Worm (Caenorhabditis elegans) whole organism, L4 larva: ENCODE results near the gene lsm-3.

Source experiments
- D1046.2 ChIP-seq: fragments of 200-800 bp; sonication (Bioruptor generic); IDR thresholded peaks from 2 replicates; pipeline ENCODE4 v1.3.6; 2022; ENCODE audit warnings: missing genetic modification characterization, missing compliant biosample characterization
- F10B5.3 ChIP-seq: sonication (generic microtip); optimal IDR thresholded peaks from 2 replicates; lab custom pipeline; 2016; ENCODE audit warnings: mild to moderate bottlenecking, missing genetic modification characterization, missing compliant biosample characterization
- F49E8.2 ChIP-seq: sonication (generic microtip); optimal IDR thresholded peaks from 2 replicates; lab custom pipeline; 2016; ENCODE audit warnings: missing compliant biosample characterization, mild to moderate bottlenecking, missing genetic modification characterization, borderline replicate concordance
- T20F7.1 ChIP-seq: fragments of 200-800 bp; sonication (Bioruptor generic); optimal IDR thresholded peaks from 2 replicates; lab custom pipeline; 2018; ENCODE audit warnings: mild to moderate bottlenecking, missing genetic modification characterization, missing compliant biosample characterization
- T26A8.4 ChIP-seq: fragments of 200-800 bp; sonication (Bioruptor generic); IDR thresholded peaks from 2 replicates; pipeline ENCODE4 v1.3.6; 2022; ENCODE audit warnings: missing genetic modification characterization, missing compliant biosample characterization
- Y105C5A.15 ChIP-seq: fragments of 200-800 bp; sonication (Bioruptor generic); IDR thresholded peaks from 2 replicates; pipeline ENCODE4 v1.3.6; 2022; ENCODE audit warnings: missing genetic modification characterization, missing compliant biosample characterization
- Y48G9A.11 ChIP-seq: fragments of 200-800 bp; sonication (Bioruptor generic); IDR thresholded peaks from 2 replicates; pipeline ENCODE4 v1.3.6; 2022; ENCODE audit warnings: missing genetic modification reagents, missing genetic modification characterization, missing compliant biosample characterization
- ZK546.5 ChIP-seq, 2 experiments: sonication (generic microtip); optimal IDR thresholded peaks; 2 replicates each; lab custom pipeline; 2017; ENCODE audit warnings: missing biosample characterization in 2 of 2, missing genetic modification characterization in 2 of 2
- aly-2 ChIP-seq: sonication (generic microtip); optimal IDR thresholded peaks from 2 replicates; lab custom pipeline; 2018; ENCODE audit warnings: missing biosample characterization, missing genetic modification characterization
- ama-1 ChIP-seq: fragments of 150-350 bp; optimal IDR thresholded peaks from 2 replicates; lab custom pipeline; 2014; ENCODE audit warnings: inconsistent platforms, mixed read lengths
- attf-4 ChIP-seq: sonication (generic microtip); optimal IDR thresholded peaks from 3 replicates; lab custom pipeline; 2017; ENCODE audit warnings: missing biosample characterization, missing genetic modification characterization
- ceh-32 ChIP-seq: sonication (generic microtip); optimal IDR thresholded peaks from 2 replicates; lab custom pipeline; 2016; ENCODE audit warnings: mild to moderate bottlenecking, missing genetic modification characterization, missing compliant biosample characterization; ENCODE audit not compliant: poor library complexity
- ces-1 ChIP-seq: fragments of 150-350 bp; sonication (generic microtip); optimal IDR thresholded peaks from 4 replicates; lab custom pipeline; 2014; ENCODE audit warnings: missing biosample characterization, missing genetic modification reagents, missing genetic modification characterization
- cey-2 ChIP-seq: sonication (generic microtip); optimal IDR thresholded peaks from 3 replicates; lab custom pipeline; 2017; ENCODE audit warnings: missing genetic modification characterization, mild to moderate bottlenecking, missing compliant biosample characterization, antibody characterized with exemption, borderline replicate concordance; ENCODE audit not compliant: insufficient read depth
- ctbp-1 ChIP-seq: fragments of 200-800 bp; sonication (Bioruptor generic); IDR thresholded peaks from 2 replicates; pipeline ENCODE4 v1.3.6; 2022; ENCODE audit warnings: missing genetic modification reagents, missing genetic modification characterization, missing compliant biosample characterization
- daf-12 ChIP-seq: fragments of 150-350 bp; optimal IDR thresholded peaks from 2 replicates; lab custom pipeline; 2014; ENCODE audit warnings: missing biosample characterization, missing genetic modification reagents, missing genetic modification characterization
- daf-8 ChIP-seq: fragments of 200-800 bp; sonication (Bioruptor generic); IDR thresholded peaks from 2 replicates; pipeline ENCODE4 v1.3.6; 2022; ENCODE audit warnings: missing genetic modification characterization, missing compliant biosample characterization
- dmd-8 ChIP-seq: fragments of 200-800 bp; sonication (Bioruptor generic); IDR thresholded peaks from 2 replicates; pipeline ENCODE4 v1.3.6; 2022; ENCODE audit warnings: missing genetic modification characterization, missing compliant biosample characterization
- duxl-1 ChIP-seq: sonication (generic microtip); optimal IDR thresholded peaks from 2 replicates; lab custom pipeline; 2016; ENCODE audit warnings: mild to moderate bottlenecking, missing genetic modification characterization, moderate library complexity, missing compliant biosample characterization; ENCODE audit not compliant: poor library complexity
- dve-1 ChIP-seq: sonication (generic microtip); optimal IDR thresholded peaks from 2 replicates; lab custom pipeline; 2017; ENCODE audit warnings: antibody characterized with exemption, mild to moderate bottlenecking, missing genetic modification characterization, missing compliant biosample characterization; ENCODE audit not compliant: insufficient read depth
- egl-43 ChIP-seq: fragments of 200-800 bp; sonication (Bioruptor generic); IDR thresholded peaks from 2 replicates; pipeline ENCODE4 v1.3.6; 2022; ENCODE audit warnings: missing genetic modification reagents, missing genetic modification characterization, missing compliant biosample characterization
- fkh-10 ChIP-seq: fragments of 150-350 bp; optimal IDR thresholded peaks from 2 replicates; lab custom pipeline; 2014; ENCODE audit warnings: missing biosample characterization, missing genetic modification reagents, missing genetic modification characterization
- hlh-30 ChIP-seq: sonication (generic microtip); optimal IDR thresholded peaks from 2 replicates; lab custom pipeline; 2017; ENCODE audit warnings: antibody characterized with exemption, mild to moderate bottlenecking, missing genetic modification characterization, missing compliant biosample characterization; ENCODE audit not compliant: insufficient read depth
- hmg-1.1 ChIP-seq: fragments of 200-800 bp; sonication (Bioruptor generic); IDR thresholded peaks from 2 replicates; pipeline ENCODE4 v1.3.6; 2022; ENCODE audit warnings: missing genetic modification reagents, missing genetic modification characterization, missing compliant biosample characterization
- lin-13 ChIP-seq: fragments of 150-350 bp; optimal IDR thresholded peaks from 2 replicates; lab custom pipeline; 2014; ENCODE audit warnings: missing biosample characterization, missing genetic modification reagents, missing genetic modification characterization
- lin-29 ChIP-seq: fragments of 200-800 bp; sonication (Bioruptor generic); IDR thresholded peaks from 2 replicates; pipeline ENCODE4 v1.3.6; 2022; ENCODE audit warnings: missing genetic modification reagents, missing genetic modification characterization, missing compliant biosample characterization
- lin-39 ChIP-seq: fragments of 150-350 bp; optimal IDR thresholded peaks from 2 replicates; lab custom pipeline; 2014; ENCODE audit warnings: missing biosample characterization, missing genetic modification reagents, missing genetic modification characterization
- lir-3 ChIP-seq: sonication (generic microtip); optimal IDR thresholded peaks from 2 replicates; lab custom pipeline; 2016; ENCODE audit warnings: mild to moderate bottlenecking, missing genetic modification characterization, missing compliant biosample characterization
- lsy-2 ChIP-seq, 2 experiments: fragments of 150-350 bp in 1 of 2; sonication (generic microtip) in 1 of 2; optimal IDR thresholded peaks; 2 replicates each; lab custom pipeline; 2014 to 2017; ENCODE audit warnings: missing biosample characterization in 2 of 2, missing genetic modification characterization in 2 of 2
- madf-5 ChIP-seq, 2 experiments: fragments of 200-800 bp; sonication (Bioruptor generic); IDR thresholded peaks; 2 replicates each; pipeline ENCODE4 v1.3.6; 2022; ENCODE audit warnings: missing compliant biosample characterization in 2 of 2, missing genetic modification characterization in 2 of 2
- madf-9 ChIP-seq: fragments of 200-800 bp; sonication (Bioruptor generic); conservative IDR thresholded peaks from 2 replicates; pipeline ENCODE4 v1.3.6; 2022; ENCODE audit warnings: missing genetic modification reagents, missing genetic modification characterization, missing compliant biosample characterization
- mdt-29 ChIP-seq: fragments of 200-800 bp; sonication (Bioruptor generic); IDR thresholded peaks from 2 replicates; pipeline ENCODE4 v1.3.6; 2022; ENCODE audit warnings: missing genetic modification reagents, missing genetic modification characterization, missing compliant biosample characterization
- mes-2 ChIP-seq: sonication (generic microtip); optimal IDR thresholded peaks from 2 replicates; lab custom pipeline; 2016; ENCODE audit warnings: missing genotype, mild to moderate bottlenecking, missing genetic modification characterization, missing compliant biosample characterization; ENCODE audit not compliant: poor library complexity, severe bottlenecking
- nhr-102 ChIP-seq: sonication (generic microtip); optimal IDR thresholded peaks from 2 replicates; lab custom pipeline; 2016; ENCODE audit warnings: mild to moderate bottlenecking, missing genetic modification characterization, moderate library complexity, missing compliant biosample characterization
- nhr-11 ChIP-seq: fragments of 150-350 bp; optimal IDR thresholded peaks from 2 replicates; lab custom pipeline; 2014; ENCODE audit warnings: missing biosample characterization, missing genetic modification characterization
- nhr-25 ChIP-seq: sonication (generic microtip); optimal IDR thresholded peaks from 2 replicates; lab custom pipeline; 2017; ENCODE audit warnings: missing genetic modification characterization, mild to moderate bottlenecking, missing compliant biosample characterization, antibody characterized with exemption, moderate library complexity, borderline replicate concordance; ENCODE audit not compliant: insufficient read depth
- nhr-42 ChIP-seq: fragments of 200-800 bp; sonication (Bioruptor generic); IDR thresholded peaks from 2 replicates; pipeline ENCODE4 v1.3.6; 2022; ENCODE audit warnings: missing genetic modification characterization, missing compliant biosample characterization
- nhr-6 ChIP-seq: fragments of 150-350 bp; optimal IDR thresholded peaks from 2 replicates; lab custom pipeline; 2014; ENCODE audit warnings: missing biosample characterization, missing genetic modification characterization
- nhr-77 ChIP-seq: fragments of 150-350 bp; optimal IDR thresholded peaks from 2 replicates; lab custom pipeline; 2014; ENCODE audit warnings: missing biosample characterization, missing genetic modification characterization
- pqm-1 ChIP-seq: sonication (generic microtip); optimal IDR thresholded peaks from 2 replicates; lab custom pipeline; 2017; ENCODE audit warnings: missing biosample characterization, missing genetic modification characterization
- saeg-2 ChIP-seq: fragments of 200-800 bp; sonication (Bioruptor generic); IDR thresholded peaks from 2 replicates; pipeline ENCODE4 v1.3.6; 2022; ENCODE audit warnings: missing genetic modification reagents, missing genetic modification characterization, missing compliant biosample characterization
- sdz-12 ChIP-seq: fragments of 200-800 bp; sonication (Bioruptor generic); optimal IDR thresholded peaks from 2 replicates; lab custom pipeline; 2018; ENCODE audit warnings: mild to moderate bottlenecking, missing genetic modification characterization, missing compliant biosample characterization
- snpc-4 ChIP-seq: fragments of 150-350 bp; optimal IDR thresholded peaks from 2 replicates; lab custom pipeline; 2014; ENCODE audit warnings: missing biosample characterization, missing genetic modification characterization
- spr-1 ChIP-seq: sonication (generic microtip); optimal IDR thresholded peaks from 2 replicates; lab custom pipeline; 2016; ENCODE audit warnings: mild to moderate bottlenecking, missing genetic modification characterization, missing compliant biosample characterization
- tag-97 ChIP-seq: fragments of 200-800 bp; sonication (Bioruptor generic); IDR thresholded peaks from 2 replicates; pipeline ENCODE4 v1.3.6; 2022; ENCODE audit warnings: missing genetic modification characterization, missing compliant biosample characterization
- unc-39 ChIP-seq: sonication (generic microtip); optimal IDR thresholded peaks from 2 replicates; lab custom pipeline; 2017; ENCODE audit warnings: missing biosample characterization, missing genetic modification characterization
- vab-7 ChIP-seq: fragments of 200-800 bp; sonication (Bioruptor generic); IDR thresholded peaks from 2 replicates; pipeline ENCODE4 v1.3.6; 2022; ENCODE audit warnings: missing genetic modification reagents, missing genetic modification characterization, missing compliant biosample characterization
- zag-1 ChIP-seq: fragments of 150-350 bp; optimal IDR thresholded peaks from 2 replicates; lab custom pipeline; 2014; ENCODE audit warnings: missing biosample characterization, missing genetic modification characterization
- zip-11 ChIP-seq: fragments of 200-800 bp; sonication (Bioruptor generic); IDR thresholded peaks from 2 replicates; pipeline ENCODE4 v1.3.6; 2022; ENCODE audit warnings: missing genetic modification characterization, missing compliant biosample characterization
- zip-2 ChIP-seq: fragments of 150-350 bp; optimal IDR thresholded peaks from 2 replicates; lab custom pipeline; 2014; ENCODE audit warnings: missing biosample characterization, missing genetic modification characterization
- ztf-7 ChIP-seq: fragments of 150-350 bp; optimal IDR thresholded peaks from 2 replicates; lab custom pipeline; 2014; ENCODE audit warnings: missing biosample characterization, missing genetic modification characterization

The lsm-3 gene

DNA sequence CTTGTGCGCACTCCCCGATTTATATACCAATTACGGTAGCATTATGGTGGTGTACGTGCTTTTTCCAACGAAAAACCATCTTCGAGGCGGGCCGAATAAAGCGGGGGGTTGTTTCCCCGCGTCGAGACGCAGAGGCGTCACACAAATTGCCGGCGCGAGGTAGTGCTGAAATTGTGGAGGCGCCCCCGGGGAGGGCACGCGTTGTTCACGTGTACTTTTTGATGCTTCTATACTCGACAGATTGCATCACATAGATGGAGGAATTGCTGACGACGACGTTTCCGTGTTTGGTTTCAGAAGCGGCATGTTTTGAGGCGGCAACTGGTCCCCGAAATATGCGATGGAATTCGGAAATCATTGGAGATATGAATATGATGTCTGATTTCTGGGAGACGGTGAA lies 8.3 kb downstream of the lsm-3 start (continued):
- TF ChIP-seq nhr-11, result peak; percentile 84
- peak; percentile 67 for TF ChIP-seq T26A8.4 (GFP tag; lab: Robert Waterston, UW)
- no peak for TF ChIP-seq aly-2 (tag; lab: Kevin White, UChicago)
- TF ChIP-seq nhr-6 (tag; lab: Kevin White, UChicago), result peak; percentile 82
- TF ChIP-seq sdz-12, result no peak
- no peak for TF ChIP-seq ceh-32 (tag; lab: Kevin White, UChicago)
- no peak for TF ChIP-seq lir-3 (tag; lab: Kevin White, UChicago)
- TF ChIP-seq ces-1 (GFP tag; lab: Kevin White, UChicago), result no peak
- no peak for TF ChIP-seq Y105C5A.15
- TF ChIP-seq lin-29 (GFP tag; lab: Robert Waterston, UW), result peak; percentile 16; the same call in 1 of the 2 replicates
- TF ChIP-seq lin-13, result peak; percentile 75
- TF ChIP-seq nhr-42 (GFP tag; lab: Robert Waterston, UW), result peak; percentile 56; the same call in 1 of the 2 replicates
- no peak for TF ChIP-seq attf-4 (tag; lab: Kevin White, UChicago)
- TF ChIP-seq duxl-1 (tag; lab: Kevin White, UChicago), result no peak
- peak; percentile 55 for TF ChIP-seq spr-1 (tag; lab: Kevin White, UChicago)
- no peak for TF ChIP-seq cey-2 (tag; lab: Kevin White, UChicago)
- no peak for TF ChIP-seq snpc-4 (tag; lab: Kevin White, UChicago)
- TF ChIP-seq vab-7 (GFP tag; lab: Robert Waterston, UW), result 0 out of 2 replicates have a peak, but pooled peaks have one; percentile 36
- TF ChIP-seq mes-2 (tag; lab: Kevin White, UChicago), result peak; percentile 66
- TF ChIP-seq daf-12 (tag; lab: Kevin White, UChicago), result no peak
- TF ChIP-seq tag-97 (GFP tag; lab: Robert Waterston, UW), result no peak
- TF ChIP-seq zip-2, result no peak
- no peak for TF ChIP-seq ama-1 (lab: Kevin White, UChicago)
- peak; percentile 90 for TF ChIP-seq ctbp-1 (GFP tag; lab: Robert Waterston, UW)
- no peak for TF ChIP-seq F49E8.2
- TF ChIP-seq dmd-8 (GFP tag; lab: Robert Waterston, UW), result 0 out of 2 replicates have a peak, but pooled peaks have one; percentile 50
- peak; percentile 93 for TF ChIP-seq ztf-7 (tag; lab: Kevin White, UChicago)
- no peak for TF ChIP-seq T20F7.1 (GFP tag; lab: Kevin White, UChicago)
- no peak for TF ChIP-seq pqm-1 (tag; lab: Kevin White, UChicago)
- peak; percentile 63 to 85 for TF ChIP-seq lsy-2 (tag; optimal IDR thresholded peaks at IDR 0.05; lab: Kevin White, UChicago)
- peak; percentile 85 for TF ChIP-seq madf-9 (GFP tag; lab: Robert Waterston, UW)
- no peak for TF ChIP-seq unc-39 (tag; lab: Kevin White, UChicago)
- peak; percentile 95 for TF ChIP-seq hlh-30 (tag; lab: Kevin White, UChicago)
- no peak for TF ChIP-seq ZK546.5 (tag; optimal IDR thresholded peaks at IDR 0.05; lab: Kevin White, UChicago)
- TF ChIP-seq nhr-25 (tag; lab: Kevin White, UChicago), result peak; percentile 74
- peak; percentile 89 for TF ChIP-seq fkh-10 (GFP tag; lab: Kevin White, UChicago)
- no peak for TF ChIP-seq F10B5.3 (tag; lab: Kevin White, UChicago)
- TF ChIP-seq nhr-77 (tag; lab: Kevin White, UChicago), result peak; percentile 70
- TF ChIP-seq dve-1 (tag; lab: Kevin White, UChicago), result peak; percentile 95
- TF ChIP-seq hmg-1.1 (GFP tag; lab: Robert Waterston, UW), result peak; percentile 90
- TF ChIP-seq zip-11 (GFP tag; lab: Robert Waterston, UW), result no peak
- TF ChIP-seq egl-43 (GFP tag; lab: Robert Waterston, UW), result peak; percentile 72
- 0 out of 2 replicates have a peak, but pooled peaks have one; percentile 4 for TF ChIP-seq D1046.2 (GFP tag; lab: Robert Waterston, UW)
- 0 out of 4 replicates have a peak, but pooled peaks of 1 of the 2 experiments have one; percentile 70 for TF ChIP-seq madf-5 (GFP tag; IDR thresholded peaks at IDR 0.05; lab: Robert Waterston, UW)
- TF ChIP-seq nhr-102 (tag; lab: Kevin White, UChicago), result peak; percentile 65
- TF ChIP-seq zag-1 (tag; lab: Kevin White, UChicago), result no peak
- TF ChIP-seq mdt-29 (GFP tag; lab: Robert Waterston, UW), result 0 out of 2 replicates have a peak, but pooled peaks have one; percentile 35
- TF ChIP-seq daf-8 (GFP tag; lab: Robert Waterston, UW), result no peak
- TF ChIP-seq saeg-2 (GFP tag; lab: Robert Waterston, UW), result peak; percentile 83
- no peak for TF ChIP-seq Y48G9A.11 (GFP tag; lab: Robert Waterston, UW)
- TF ChIP-seq lin-39, result no peak
